Worm (Caenorhabditis elegans) whole organism, L2 larva: ENCODE results near the gene fut-1.

ENCODE experiments used
- C34F6.9 ChIP-seq: fragments of 150-350 bp; optimal IDR thresholded peaks from 2 replicates; lab custom pipeline; 2014; ENCODE audit warnings: missing biosample characterization, missing genetic modification characterization
- F13H6.1 ChIP-seq: sonication (generic microtip); optimal IDR thresholded peaks from 2 replicates; lab custom pipeline; 2016; ENCODE audit warnings: missing genetic modification characterization, missing compliant biosample characterization
- Y55F3AM.14 ChIP-seq: fragments of 200-800 bp; sonication (Bioruptor generic); optimal IDR thresholded peaks from 2 replicates; lab custom pipeline; 2018; ENCODE audit warnings: mild to moderate bottlenecking, missing genetic modification characterization, missing compliant biosample characterization
- ZK546.5 ChIP-seq: sonication (generic microtip); optimal IDR thresholded peaks from 2 replicates; lab custom pipeline; 2017; ENCODE audit warnings: missing biosample characterization, missing genetic modification characterization
- alr-1 ChIP-seq: fragments of 150-350 bp; optimal IDR thresholded peaks from 2 replicates; lab custom pipeline; 2014; ENCODE audit warnings: missing biosample characterization, missing genetic modification characterization
- ama-1 ChIP-seq: fragments of 150-350 bp; optimal IDR thresholded peaks from 2 replicates; lab custom pipeline; 2018; ENCODE audit warnings: inconsistent platforms
- blmp-1 ChIP-seq: sonication (generic microtip); optimal IDR thresholded peaks from 2 replicates; lab custom pipeline; 2017; ENCODE audit warnings: missing genetic modification characterization, mild to moderate bottlenecking, missing compliant biosample characterization, antibody characterized with exemption, moderate library complexity; ENCODE audit not compliant: insufficient read depth
- ceh-16 ChIP-seq: fragments of 150-350 bp; optimal IDR thresholded peaks from 2 replicates; lab custom pipeline; 2014; ENCODE audit warnings: missing biosample characterization, missing genetic modification characterization
- ceh-82 ChIP-seq: fragments of 150-350 bp; optimal IDR thresholded peaks from 2 replicates; lab custom pipeline; 2014; ENCODE audit warnings: missing biosample characterization, missing genetic modification characterization
- crh-2 ChIP-seq: sonication (generic microtip); optimal IDR thresholded peaks from 2 replicates; lab custom pipeline; 2017; ENCODE audit warnings: missing biosample characterization, missing genetic modification characterization
- dmd-4 ChIP-seq: sonication (generic microtip); optimal IDR thresholded peaks from 2 replicates; lab custom pipeline; 2017; ENCODE audit warnings: missing biosample characterization, missing genetic modification characterization
- elt-1 ChIP-seq: fragments of 150-350 bp; optimal IDR thresholded peaks from 2 replicates; lab custom pipeline; 2014; ENCODE audit warnings: missing biosample characterization, missing genetic modification characterization
- fos-1 ChIP-seq: fragments of 150-350 bp; optimal IDR thresholded peaks from 2 replicates; lab custom pipeline; 2014; ENCODE audit warnings: missing biosample characterization, missing genetic modification characterization
- gmeb-1 ChIP-seq: fragments of 150-350 bp; optimal IDR thresholded peaks from 2 replicates; lab custom pipeline; 2014; ENCODE audit warnings: missing biosample characterization, missing genetic modification characterization
- lin-11 ChIP-seq: fragments of 150-350 bp; sonication (generic microtip); optimal IDR thresholded peaks from 2 replicates; lab custom pipeline; 2014; ENCODE audit warnings: missing biosample characterization, missing genetic modification characterization, inconsistent platforms, mixed read lengths
- lin-13 ChIP-seq: fragments of 150-350 bp; optimal IDR thresholded peaks from 2 replicates; lab custom pipeline; 2014; ENCODE audit warnings: missing biosample characterization, missing genetic modification reagents, missing genetic modification characterization
- lsy-2 ChIP-seq, 2 experiments: fragments of 150-350 bp in 1 of 2; sonication (generic microtip) in 1 of 2; optimal IDR thresholded peaks; 2 replicates each; lab custom pipeline; 2014 to 2017; ENCODE audit warnings: missing biosample characterization in 2 of 2, missing genetic modification characterization in 2 of 2
- mab-5 ChIP-seq: fragments of 150-350 bp; optimal IDR thresholded peaks from 2 replicates; lab custom pipeline; 2014; ENCODE audit warnings: missing biosample characterization, missing genetic modification characterization
- mdl-1 ChIP-seq, 2 experiments: fragments of 150-350 bp in 1 of 2; sonication (generic microtip) in 1 of 2; optimal IDR thresholded peaks; 2 replicates each; lab custom pipeline; 2017; ENCODE audit warnings: missing biosample characterization in 2 of 2, missing genetic modification characterization in 2 of 2
- nhr-10 ChIP-seq: sonication (generic microtip); optimal IDR thresholded peaks from 2 replicates; lab custom pipeline; 2017; ENCODE audit warnings: missing biosample characterization, missing genetic modification characterization
- nhr-11 ChIP-seq: fragments of 150-350 bp; optimal IDR thresholded peaks from 2 replicates; lab custom pipeline; 2014; ENCODE audit warnings: missing biosample characterization, missing genetic modification characterization
- nhr-129 ChIP-seq: fragments of 150-350 bp; optimal IDR thresholded peaks from 2 replicates; lab custom pipeline; 2014; ENCODE audit warnings: missing biosample characterization, missing genetic modification characterization
- nhr-21 ChIP-seq: fragments of 150-350 bp; optimal IDR thresholded peaks from 2 replicates; lab custom pipeline; 2014; ENCODE audit warnings: missing biosample characterization, missing genetic modification characterization
- nhr-23 ChIP-seq: fragments of 150-350 bp; optimal IDR thresholded peaks from 2 replicates; lab custom pipeline; 2014; ENCODE audit warnings: missing biosample characterization, missing genetic modification reagents, missing genetic modification characterization
- nhr-237 ChIP-seq: fragments of 150-350 bp; optimal IDR thresholded peaks from 2 replicates; lab custom pipeline; 2014; ENCODE audit warnings: missing biosample characterization, missing genetic modification characterization
- nhr-25 ChIP-seq: fragments of 150-350 bp; sonication (generic microtip); optimal IDR thresholded peaks from 3 replicates; lab custom pipeline; 2014; ENCODE audit warnings: missing biosample characterization, missing genetic modification characterization
- nhr-6 ChIP-seq: fragments of 150-350 bp; optimal IDR thresholded peaks from 2 replicates; lab custom pipeline; 2014; ENCODE audit warnings: missing biosample characterization, missing genetic modification characterization
- nhr-77 ChIP-seq: fragments of 150-350 bp; optimal IDR thresholded peaks from 2 replicates; lab custom pipeline; 2014; ENCODE audit warnings: missing biosample characterization, missing genetic modification characterization
- peb-1 ChIP-seq: fragments of 150-350 bp; optimal IDR thresholded peaks from 2 replicates; lab custom pipeline; 2014; ENCODE audit warnings: missing biosample characterization, missing genetic modification characterization
- sem-4 ChIP-seq: fragments of 150-350 bp; optimal IDR thresholded peaks from 2 replicates; lab custom pipeline; 2014; ENCODE audit warnings: missing biosample characterization, missing genetic modification reagents, missing genetic modification characterization
- sma-3 ChIP-seq: sonication (generic microtip); optimal IDR thresholded peaks from 2 replicates; lab custom pipeline; 2016; ENCODE audit warnings: missing genetic modification reagents, missing genetic modification characterization, missing compliant biosample characterization
- sma-9 ChIP-seq, 2 experiments: fragments of 150-350 bp in 1 of 2; sonication (generic microtip) in 1 of 2; optimal IDR thresholded peaks; 2 replicates each; lab custom pipeline; 2014 to 2016; ENCODE audit warnings: missing genetic modification characterization in 2 of 2, mild to moderate bottlenecking in 1 of 2, missing biosample characterization in 1 of 2, missing compliant biosample characterization in 1 of 2, missing genetic modification reagents in 1 of 2, moderate library complexity in 1 of 2
- snpc-4 ChIP-seq: fragments of 150-350 bp; optimal IDR thresholded peaks from 2 replicates; lab custom pipeline; 2014; ENCODE audit warnings: missing biosample characterization, missing genetic modification characterization
- unc-39 ChIP-seq: fragments of 150-350 bp; optimal IDR thresholded peaks from 2 replicates; lab custom pipeline; 2014; ENCODE audit warnings: missing biosample characterization, missing genetic modification characterization
- unc-55 ChIP-seq: fragments of 150-350 bp; sonication (generic microtip); optimal IDR thresholded peaks from 3 replicates; lab custom pipeline; 2014; ENCODE audit warnings: missing biosample characterization, missing genetic modification reagents, missing genetic modification characterization
- zag-1 ChIP-seq: fragments of 150-350 bp; optimal IDR thresholded peaks from 2 replicates; lab custom pipeline; 2014; ENCODE audit warnings: missing biosample characterization, missing genetic modification characterization
- ztf-1 ChIP-seq: fragments of 200-800 bp; sonication (Bioruptor generic); conservative IDR thresholded peaks from 2 replicates; pipeline ENCODE4 v1.3.6; 2022; ENCODE audit warnings: missing genetic modification characterization, missing compliant biosample characterization
- ztf-4 ChIP-seq: fragments of 150-350 bp; optimal IDR thresholded peaks from 2 replicates; lab custom pipeline; 2014; ENCODE audit warnings: missing biosample characterization, missing genetic modification characterization

The fut-1 gene

ce11 chrII:8785875-8786274 is 26.5 kb upstream of the fut-1 start:
- peak; percentile 13 for TF ChIP-seq nhr-11
- TF ChIP-seq C34F6.9 (tag; lab: Kevin White, UChicago): peak; percentile 35
- TF ChIP-seq sma-9 (GFP tag; optimal IDR thresholded peaks at IDR 0.05; lab: Kevin White, UChicago): peak; percentile 25
- TF ChIP-seq sma-9 (tag; optimal IDR thresholded peaks at IDR 0.05; lab: Kevin White, UChicago): no peak
- TF ChIP-seq nhr-25: no peak
- no peak for TF ChIP-seq zag-1 (tag; lab: Kevin White, UChicago)
- no peak for TF ChIP-seq Y55F3AM.14 (GFP tag; lab: Kevin White, UChicago)
- peak; percentile 32 for TF ChIP-seq sem-4 (tag; lab: Kevin White, UChicago)
- TF ChIP-seq ztf-1 (GFP tag; lab: Robert Waterston, UW): no peak
- peak; percentile 45 to 58 for TF ChIP-seq mdl-1 (tag; optimal IDR thresholded peaks at IDR 0.05; lab: Kevin White, UChicago)
- TF ChIP-seq sma-3 (GFP tag; lab: Kevin White, UChicago): no peak
- peak; percentile 39 for TF ChIP-seq ztf-4
- TF ChIP-seq snpc-4 (tag; lab: Kevin White, UChicago): peak; percentile 8
- TF ChIP-seq nhr-129 (tag; lab: Kevin White, UChicago): peak; percentile 46
- no peak for TF ChIP-seq unc-39 (tag; lab: Kevin White, UChicago)
- peak in 1 of 2 experiments; percentile 46 for TF ChIP-seq lsy-2 (tag; optimal IDR thresholded peaks at IDR 0.05; lab: Kevin White, UChicago)

ce11 chrII:8784235-8784928 is 25.0 kb upstream of the fut-1 start:
- TF ChIP-seq nhr-6: no peak
- TF ChIP-seq ztf-4: peak; percentile 20
- peak; percentile 49 for TF ChIP-seq F13H6.1 (tag; lab: Kevin White, UChicago)
- peak; percentile 82 for TF ChIP-seq ama-1 (lab: Kevin White, UChicago)
- TF ChIP-seq fos-1 (tag; lab: Kevin White, UChicago): peak; percentile 6
- TF ChIP-seq blmp-1 (tag; lab: Kevin White, UChicago): no peak
- no peak for TF ChIP-seq sma-3 (GFP tag; lab: Kevin White, UChicago)
- no peak for TF ChIP-seq ceh-16
- peak; percentile 33 for TF ChIP-seq zag-1 (tag; lab: Kevin White, UChicago)
- no peak for TF ChIP-seq elt-1
- TF ChIP-seq nhr-11: no peak
- no peak for TF ChIP-seq peb-1 (tag; lab: Kevin White, UChicago)
- no peak for TF ChIP-seq nhr-77
- TF ChIP-seq nhr-129 (tag; lab: Kevin White, UChicago): peak; percentile 48
- TF ChIP-seq lin-13: no peak
- peak; percentile 71 for TF ChIP-seq unc-55
- TF ChIP-seq dmd-4 (tag; lab: Kevin White, UChicago): no peak
- TF ChIP-seq sma-9 (GFP tag; optimal IDR thresholded peaks at IDR 0.05; lab: Kevin White, UChicago): peak; percentile 28
- no peak for TF ChIP-seq sma-9 (tag; optimal IDR thresholded peaks at IDR 0.05; lab: Kevin White, UChicago)
- peak; percentile 86 for TF ChIP-seq C34F6.9 (tag; lab: Kevin White, UChicago)
- peak; percentile 71 for TF ChIP-seq crh-2 (tag; lab: Kevin White, UChicago)
- peak in 1 of 2 experiments; percentile 41 for TF ChIP-seq lsy-2 (tag; optimal IDR thresholded peaks at IDR 0.05; lab: Kevin White, UChicago)
- no peak for TF ChIP-seq nhr-237 (tag; lab: Kevin White, UChicago)
- TF ChIP-seq sem-4 (tag; lab: Kevin White, UChicago): peak; percentile 23
- no peak for TF ChIP-seq Y55F3AM.14 (GFP tag; lab: Kevin White, UChicago)
- TF ChIP-seq nhr-25: no peak
- peak; percentile 13 for TF ChIP-seq snpc-4 (tag; lab: Kevin White, UChicago)
- TF ChIP-seq mdl-1 (tag; optimal IDR thresholded peaks at IDR 0.05; lab: Kevin White, UChicago): no peak
- no peak for TF ChIP-seq lin-11
- TF ChIP-seq ceh-82: no peak
- TF ChIP-seq unc-39 (tag; lab: Kevin White, UChicago): no peak

- TF ChIP-seq ceh-16: no peak
- no peak for TF ChIP-seq Y55F3AM.14 (GFP tag; lab: Kevin White, UChicago)
- TF ChIP-seq nhr-129 (tag; lab: Kevin White, UChicago): peak; percentile 23
- TF ChIP-seq ztf-4: no peak
- TF ChIP-seq, all 48 proteins: peak for 1
Measured at ce11 chrII:8783451-8783967, 24.1 kb upstream of the fut-1 start, which contains the start of gene sgn-1. Gene sgn-1, minus strand, starts transcription at chrII:8783670.

- TF ChIP-seq nhr-25 (no peak), lin-11 (no peak), nhr-77 (no peak), elt-1 (no peak), unc-39 (tag; lab: Kevin White, UChicago) (no peak), nhr-23 (tag; lab: Kevin White, UChicago) (no peak), peb-1 (tag; lab: Kevin White, UChicago) (no peak), ZK546.5 (tag; lab: Kevin White, UChicago) (no peak), gmeb-1 (tag; lab: Kevin White, UChicago) (no peak), nhr-129 (tag; lab: Kevin White, UChicago) (no peak), nhr-10 (tag; lab: Kevin White, UChicago) (no peak), nhr-21 (tag; lab: Kevin White, UChicago) (no peak), unc-55 (no peak), lsy-2 (tag; optimal IDR thresholded peaks at IDR 0.05; lab: Kevin White, UChicago) (no peak), mab-5 (tag; lab: Kevin White, UChicago) (no peak), ceh-16 (no peak), alr-1 (tag; lab: Kevin White, UChicago) (no peak)
Measured at ce11 chrII:8776504-8776903, 17.1 kb upstream of the fut-1 start.
